Fruit fly (Drosophila melanogaster) whole organism, embryonic: ENCODE data around the gene tbc.

ENCODE experiments used
- Adf1 ChIP-seq: fragments of 200-800 bp; sonication (Bioruptor generic); IDR thresholded peaks from 2 replicates; pipeline ENCODE4 v1.3.6; 2022; ENCODE audit warnings: missing biosample characterization, missing genetic modification characterization
- BtbVII ChIP-seq: fragments of 200-800 bp; sonication (Bioruptor generic); optimal IDR thresholded peaks from 3 replicates; lab custom pipeline; 2017; ENCODE audit warnings: missing biosample characterization, mild to moderate bottlenecking, missing genetic modification characterization
- CG14965 ChIP-seq: fragments of 200-800 bp; sonication (Bioruptor generic); optimal IDR thresholded peaks from 2 replicates; lab custom pipeline; 2016; ENCODE audit warnings: missing biosample characterization, missing genetic modification characterization, borderline replicate concordance
- CG1529 ChIP-seq: fragments of 200-800 bp; sonication (Bioruptor generic); optimal IDR thresholded peaks from 3 replicates; lab custom pipeline; 2018; ENCODE audit warnings: missing biosample characterization, missing genetic modification characterization
- CG17359 ChIP-seq: fragments of 200-800 bp; sonication (Bioruptor generic); optimal IDR thresholded peaks from 3 replicates; lab custom pipeline; 2018; ENCODE audit warnings: missing biosample characterization, mild to moderate bottlenecking, missing genetic modification characterization, moderate library complexity
- CG17912 ChIP-seq: fragments of 200-800 bp; sonication (Bioruptor generic); optimal IDR thresholded peaks from 2 replicates; lab custom pipeline; 2018; ENCODE audit warnings: missing biosample characterization, mild to moderate bottlenecking, missing genetic modification characterization
- CG2199 ChIP-seq: fragments of 200-800 bp; sonication (Bioruptor generic); IDR thresholded peaks from 3 replicates; pipeline ENCODE4 v1.3.6; 2022; ENCODE audit warnings: missing biosample characterization, missing genetic modification characterization
- CG30020 ChIP-seq: fragments of 200-800 bp; optimal IDR thresholded peaks from 2 replicates; lab custom pipeline; 2019; ENCODE audit warnings: missing biosample characterization, mild to moderate bottlenecking, missing genetic modification characterization, moderate library complexity
- CG30431 ChIP-seq: fragments of 200-800 bp; sonication (Bioruptor generic); optimal IDR thresholded peaks from 2 replicates; lab custom pipeline; 2017; ENCODE audit warnings: missing biosample characterization, missing genetic modification characterization
- CG31224 ChIP-seq: fragments of 200-800 bp; sonication (Bioruptor generic); IDR thresholded peaks from 2 replicates; pipeline ENCODE4 v1.3.6; 2022; ENCODE audit warnings: missing biosample characterization, missing genetic modification characterization
- CG3407 ChIP-seq: fragments of 200-800 bp; sonication (Bioruptor generic); optimal IDR thresholded peaks from 2 replicates; lab custom pipeline; 2018; ENCODE audit warnings: missing biosample characterization, mild to moderate bottlenecking, missing genetic modification characterization
- CG42726 ChIP-seq: fragments of 200-800 bp; sonication (Bioruptor generic); IDR thresholded peaks from 2 replicates; pipeline ENCODE4 v1.3.6; 2022; ENCODE audit warnings: missing biosample characterization, missing genetic modification characterization; ENCODE audit not compliant: partially characterized antibody
- CG4282 ChIP-seq: fragments of 200-800 bp; sonication (Bioruptor generic); optimal IDR thresholded peaks from 2 replicates; lab custom pipeline; 2016; ENCODE audit warnings: missing biosample characterization, missing genetic modification characterization
- CG5245 ChIP-seq: fragments of 200-800 bp; sonication (Bioruptor generic); optimal IDR thresholded peaks from 3 replicates; lab custom pipeline; 2016; ENCODE audit warnings: missing biosample characterization, missing genetic modification characterization
- CG8924 ChIP-seq: fragments of 200-800 bp; optimal IDR thresholded peaks from 3 replicates; lab custom pipeline; 2019; ENCODE audit warnings: missing biosample characterization, mild to moderate bottlenecking, missing genetic modification characterization, moderate library complexity
- CG9876 ChIP-seq: fragments of 200-800 bp; sonication (Bioruptor generic); optimal IDR thresholded peaks from 2 replicates; lab custom pipeline; 2016; ENCODE audit warnings: missing biosample characterization, missing genetic modification characterization
- Dbx ChIP-seq: fragments of 200-800 bp; sonication (Bioruptor generic); IDR thresholded peaks from 3 replicates; pipeline ENCODE4 v1.3.6; 2022; ENCODE audit warnings: missing biosample characterization, missing genetic modification characterization
- E2f2 ChIP-seq: fragments of 200-800 bp; sonication (Bioruptor generic); IDR thresholded peaks from 2 replicates; pipeline ENCODE4 v1.3.6; 2022; ENCODE audit warnings: missing biosample characterization, missing genetic modification characterization
- Fer3 ChIP-seq: fragments of 200-800 bp; sonication (Bioruptor generic); optimal IDR thresholded peaks from 2 replicates; lab custom pipeline; 2018; ENCODE audit warnings: missing biosample characterization, mild to moderate bottlenecking, missing genetic modification characterization, moderate library complexity
- H15 ChIP-seq: fragments of 200-800 bp; sonication (Bioruptor generic); IDR thresholded peaks from 3 replicates; pipeline ENCODE4 v1.3.6; 2022; ENCODE audit warnings: missing biosample characterization, missing genetic modification characterization
- HmgZ ChIP-seq: fragments of 200-800 bp; sonication (Bioruptor generic); optimal IDR thresholded peaks from 2 replicates; lab custom pipeline; 2018; ENCODE audit warnings: missing biosample characterization, mild to moderate bottlenecking, missing genetic modification characterization
- Hr39 ChIP-seq: fragments of >200 bp; optimal IDR thresholded peaks from 2 replicates; lab custom pipeline; 2017
- Lpt ChIP-seq: fragments of >200 bp; optimal IDR thresholded peaks from 2 replicates; lab custom pipeline; 2018; ENCODE audit warnings: missing biosample characterization, missing genetic modification characterization
- PHDP ChIP-seq: fragments of 200-800 bp; sonication (Bioruptor generic); optimal IDR thresholded peaks from 3 replicates; lab custom pipeline; 2018; ENCODE audit warnings: missing biosample characterization, mild to moderate bottlenecking, missing genetic modification characterization, moderate library complexity
- Scr ChIP-seq: fragments of 200-800 bp; sonication (Bioruptor generic); IDR thresholded peaks from 2 replicates; pipeline ENCODE4 v1.3.6; 2022; ENCODE audit warnings: missing biosample characterization, missing genetic modification characterization; ENCODE audit not compliant: partially characterized antibody
- Six4 ChIP-seq: fragments of 200-800 bp; sonication (Bioruptor generic); optimal IDR thresholded peaks from 2 replicates; lab custom pipeline; 2016; ENCODE audit warnings: missing biosample characterization, missing genetic modification characterization
- Sox102F ChIP-seq: fragments of 200-800 bp; sonication (Bioruptor generic); optimal IDR thresholded peaks from 2 replicates; lab custom pipeline; 2018; ENCODE audit warnings: missing biosample characterization, mild to moderate bottlenecking, missing genetic modification characterization, moderate library complexity
- Taf1 ChIP-seq: fragments of 200-800 bp; sonication (Bioruptor generic); IDR thresholded peaks from 2 replicates; pipeline ENCODE4 v1.3.6; 2022; ENCODE audit warnings: missing biosample characterization, missing genetic modification characterization
- Xbp1 ChIP-seq: fragments of 200-800 bp; sonication (Bioruptor generic); optimal IDR thresholded peaks from 3 replicates; lab custom pipeline; 2016; ENCODE audit warnings: missing biosample characterization, mild to moderate bottlenecking, missing genetic modification characterization
- cad ChIP-seq: fragments of >200 bp; optimal IDR thresholded peaks from 2 replicates; lab custom pipeline; 2017; ENCODE audit warnings: missing biosample characterization, missing genetic modification characterization
- chif ChIP-seq, 2 experiments: fragments of 200-800 bp; sonication (Bioruptor generic); optimal IDR thresholded peaks; 3 replicates each; lab custom pipeline; 2016; ENCODE audit warnings: missing biosample characterization in 2 of 2, missing genetic modification characterization in 2 of 2
- chm ChIP-seq: fragments of 200-800 bp; sonication (Bioruptor generic); IDR thresholded peaks from 2 replicates; pipeline ENCODE4 v1.3.6; 2022; ENCODE audit warnings: missing biosample characterization, missing genetic modification characterization
- da ChIP-seq: fragments of 200-800 bp; sonication (Bioruptor generic); optimal IDR thresholded peaks from 2 replicates; lab custom pipeline; 2016; ENCODE audit warnings: missing biosample characterization, missing genetic modification characterization
- disco-r ChIP-seq: fragments of 200-800 bp; sonication (Bioruptor generic); optimal IDR thresholded peaks from 2 replicates; lab custom pipeline; 2016; ENCODE audit warnings: missing biosample characterization, missing genetic modification characterization
- fu2 ChIP-seq: fragments of 200-800 bp; sonication (Bioruptor generic); optimal IDR thresholded peaks from 2 replicates; lab custom pipeline; 2016; ENCODE audit warnings: missing biosample characterization, missing genetic modification characterization
- ham ChIP-seq: fragments of 200-800 bp; sonication (Bioruptor generic); IDR thresholded peaks from 2 replicates; pipeline ENCODE4 v1.3.6; 2022; ENCODE audit warnings: missing biosample characterization, missing genetic modification characterization
- hth ChIP-seq: fragments of >200 bp; optimal IDR thresholded peaks from 2 replicates; lab custom pipeline; 2017; ENCODE audit warnings: inconsistent platforms
- ind ChIP-seq: fragments of 200-800 bp; sonication (Bioruptor generic); optimal IDR thresholded peaks from 3 replicates; lab custom pipeline; 2016; ENCODE audit warnings: missing biosample characterization, missing genetic modification characterization
- mld ChIP-seq: fragments of 200-800 bp; sonication (Bioruptor generic); IDR thresholded peaks from 3 replicates; pipeline ENCODE4 v1.3.6; 2022; ENCODE audit warnings: missing biosample characterization, missing genetic modification characterization; ENCODE audit not compliant: partially characterized antibody
- nmo ChIP-seq: fragments of 200-800 bp; sonication (Bioruptor generic); optimal IDR thresholded peaks from 2 replicates; lab custom pipeline; 2018; ENCODE audit warnings: missing biosample characterization, mild to moderate bottlenecking, missing genetic modification characterization, moderate library complexity
- org-1 ChIP-seq: fragments of 200-800 bp; sonication (Bioruptor generic); optimal IDR thresholded peaks from 2 replicates; lab custom pipeline; 2017; ENCODE audit warnings: missing biosample characterization, missing genetic modification characterization
- phol ChIP-seq: fragments of 200-800 bp; sonication (Bioruptor generic); optimal IDR thresholded peaks from 3 replicates; lab custom pipeline; 2018; ENCODE audit warnings: missing biosample characterization, mild to moderate bottlenecking, missing genetic modification characterization, moderate library complexity
- shn ChIP-seq: fragments of 200-800 bp; sonication (Bioruptor generic); optimal IDR thresholded peaks from 3 replicates; lab custom pipeline; 2016; ENCODE audit warnings: missing biosample characterization, missing genetic modification characterization
- slbo ChIP-seq: fragments of 200-800 bp; sonication (Bioruptor generic); IDR thresholded peaks from 2 replicates; pipeline ENCODE4 v1.3.6; 2022; ENCODE audit warnings: missing biosample characterization, missing genetic modification characterization
- trem ChIP-seq: fragments of 200-800 bp; optimal IDR thresholded peaks from 3 replicates; lab custom pipeline; 2019; ENCODE audit warnings: missing biosample characterization, mild to moderate bottlenecking, missing genetic modification characterization, moderate library complexity
- tx ChIP-seq: fragments of 200-800 bp; sonication (Bioruptor generic); optimal IDR thresholded peaks from 2 replicates; lab custom pipeline; 2016; ENCODE audit warnings: missing biosample characterization, missing genetic modification characterization
- vnd ChIP-seq: fragments of 200-800 bp; sonication (Bioruptor generic); IDR thresholded peaks from 3 replicates; pipeline ENCODE4 v1.3.6; 2022; ENCODE audit warnings: missing biosample characterization, missing genetic modification characterization; ENCODE audit not compliant: partially characterized antibody
- zfh2 ChIP-seq: fragments of 200-800 bp; sonication (Bioruptor generic); optimal IDR thresholded peaks from 2 replicates; lab custom pipeline; 2016; ENCODE audit warnings: missing biosample characterization, missing genetic modification characterization

Gene tbc

DNA sequence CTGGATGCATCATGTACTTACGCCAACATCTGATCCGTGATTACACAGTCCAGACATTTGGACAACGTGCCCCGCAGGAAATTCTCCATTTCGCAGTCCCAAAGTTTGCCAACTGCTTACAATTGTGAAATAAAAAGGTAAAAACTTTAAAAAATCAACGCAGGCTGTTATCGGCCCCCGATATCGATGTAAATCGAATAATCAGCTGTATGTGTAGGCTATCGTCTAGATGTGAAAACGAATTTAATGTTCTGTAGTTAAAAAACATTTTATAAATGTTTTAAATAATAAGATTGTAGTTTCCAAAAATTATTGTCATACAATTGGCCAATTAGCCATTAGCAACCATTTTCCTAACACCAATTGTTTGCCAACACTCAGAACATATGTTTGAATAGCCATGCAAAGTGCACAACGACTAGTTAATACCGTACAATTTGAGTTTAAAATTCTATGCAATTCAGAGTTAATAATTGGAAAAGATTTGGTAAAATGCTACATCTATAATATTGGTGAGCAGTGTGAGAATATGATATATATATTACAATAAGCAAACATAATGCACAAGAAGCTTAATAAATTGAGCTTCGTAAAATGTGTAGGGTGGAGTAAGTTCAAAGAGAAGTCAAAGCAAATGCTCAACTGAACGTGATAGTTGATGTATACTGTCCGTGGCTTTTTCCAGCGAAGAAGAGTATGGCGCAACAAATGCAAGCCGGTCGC is 19.5 kb upstream of the tbc start, which contains the start of the genes CG11710 and mal (continued):
- TF ChIP-seq Sox102F (GFP tag; lab: Kevin White, UChicago) (no peak), zfh2 (GFP tag; lab: Kevin White, UChicago) (peak; percentile 73), CG30020 (peak; percentile 47), fu2 (peak; percentile 53), Hr39 (lab: Kevin White, UChicago) (no peak), tx (peak; percentile 39), chif (GFP tag; optimal IDR thresholded peaks at IDR 0.05; lab: Kevin White, UChicago) (peak; percentile 36 to 68), H15 (GFP tag; lab: Robert Waterston, UW) (peak; percentile 64; the same call in 2 of the 3 replicates), CG31224 (peak; percentile 73), disco-r (no peak), trem (tag; lab: Kevin White, UChicago) (peak; percentile 60), CG1529 (GFP tag; lab: Kevin White, UChicago) (no peak), hth (lab: Kevin White, UChicago) (no peak), CG17912 (no peak), CG2199 (GFP tag; lab: Robert Waterston, UW) (no peak), BtbVII (GFP tag; lab: Kevin White, UChicago) (peak; percentile 78), Six4 (GFP tag; lab: Kevin White, UChicago) (peak; percentile 81), phol (tag; lab: Kevin White, UChicago) (peak; percentile 87), chm (GFP tag; lab: Robert Waterston, UW) (no peak), ind (GFP tag; lab: Kevin White, UChicago) (peak; percentile 91), CG42726 (GFP tag; lab: Robert Waterston, UW) (no peak), nmo (peak; percentile 91), shn (GFP tag; lab: Kevin White, UChicago) (peak; percentile 30), org-1 (GFP tag; lab: Kevin White, UChicago) (peak; percentile 57), CG9876 (GFP tag; lab: Kevin White, UChicago) (no peak), E2f2 (GFP tag; lab: Robert Waterston, UW) (peak; percentile 39; the same call in 1 of the 2 replicates)
- TF ChIP-seq, all 482 proteins: peak for 315

DNA sequence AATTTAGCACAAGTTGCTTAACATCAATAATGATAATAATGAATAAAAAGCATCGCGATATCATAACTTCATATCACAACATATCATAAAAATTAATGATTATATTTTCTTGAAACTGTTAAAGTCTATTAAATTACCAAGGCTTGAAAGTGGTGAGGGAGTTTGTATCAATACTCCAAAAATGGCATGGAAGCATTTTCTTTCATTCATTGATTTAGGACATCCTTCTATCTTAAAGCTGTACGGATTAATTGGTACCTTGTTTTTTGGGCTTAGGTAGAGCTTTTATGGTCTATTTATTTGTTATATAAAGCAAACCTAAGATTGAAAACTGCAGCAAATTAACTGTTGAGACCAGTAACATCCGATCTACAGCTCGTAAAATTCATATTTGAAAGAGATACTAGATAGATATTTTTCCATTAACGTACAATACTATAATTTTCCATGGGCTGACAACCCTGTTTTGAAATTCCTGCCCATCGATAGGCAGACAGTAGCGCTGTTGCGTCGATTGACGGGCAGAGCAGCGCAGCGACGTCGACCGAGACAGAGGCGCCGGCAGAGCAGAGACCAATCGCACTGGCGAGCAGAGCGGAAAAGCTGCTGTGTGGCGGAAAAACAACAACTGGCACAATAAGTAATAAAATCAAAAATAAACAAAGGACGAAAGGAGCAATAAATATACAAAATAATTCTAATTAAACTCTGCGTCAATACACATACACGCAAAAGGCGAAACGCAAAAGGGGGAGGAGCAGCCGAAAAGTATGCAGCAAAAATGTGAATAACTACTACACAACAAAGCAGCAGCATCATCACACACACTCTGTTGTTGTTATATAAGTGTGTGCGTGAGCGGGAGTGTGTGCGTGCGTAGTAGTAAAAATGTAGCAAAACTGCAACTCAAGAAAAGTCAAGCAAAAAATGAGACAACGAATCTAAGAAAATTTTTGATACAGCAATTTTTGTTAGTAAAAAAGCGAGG is 15.5 kb upstream of the tbc start, which contains the start of gene CG1695:
Gene CG1695, plus strand, starts transcription at position 606 of the 988 bp plus-strand sequence.
- TF ChIP-seq ham (GFP tag; lab: Robert Waterston, UW) (no peak), slbo (GFP tag; lab: Robert Waterston, UW) (peak; percentile 50; the same call in 1 of the 2 replicates), Dbx (GFP tag; lab: Robert Waterston, UW) (no peak), PHDP (no peak), CG30431 (GFP tag; lab: Kevin White, UChicago) (no peak), CG5245 (GFP tag; lab: Kevin White, UChicago) (no peak), Scr (GFP tag; lab: Robert Waterston, UW) (peak; percentile 27; the same call in 1 of the 2 replicates), Taf1 (GFP tag; lab: Robert Waterston, UW) (no peak), da (GFP tag; lab: Kevin White, UChicago) (no peak), CG17359 (tag; lab: Kevin White, UChicago) (no peak), Lpt (GFP tag; lab: Kevin White, UChicago) (no peak), mld (no peak), CG3407 (GFP tag; lab: Kevin White, UChicago) (no peak), chif (GFP tag; optimal IDR thresholded peaks at IDR 0.05; lab: Kevin White, UChicago) (peak in 1 of 2 experiments; percentile 6), CG4282 (GFP tag; lab: Kevin White, UChicago) (no peak), HmgZ (no peak), CG8924 (tag; lab: Kevin White, UChicago) (no peak), shn (GFP tag; lab: Kevin White, UChicago) (no peak), cad (GFP tag; lab: Kevin White, UChicago) (no peak), CG14965 (GFP tag; lab: Kevin White, UChicago) (no peak), Xbp1 (GFP tag; lab: Kevin White, UChicago) (peak; percentile 18), vnd (GFP tag; lab: Robert Waterston, UW) (no peak), Adf1 (GFP tag; lab: Robert Waterston, UW) (peak; percentile 97), Fer3 (tag; lab: Kevin White, UChicago) (no peak), phol (tag; lab: Kevin White, UChicago) (peak; percentile 12)
